Worm (Caenorhabditis elegans): ENCODE results near the gene Y27F2A.11.
"Not testable (repeated sequence)": the region's sequence is repeated elsewhere in the genome, so short reads cannot be mapped to it uniquely, and the experiment has no call there.

The Y27F2A.11 gene

DNA sequence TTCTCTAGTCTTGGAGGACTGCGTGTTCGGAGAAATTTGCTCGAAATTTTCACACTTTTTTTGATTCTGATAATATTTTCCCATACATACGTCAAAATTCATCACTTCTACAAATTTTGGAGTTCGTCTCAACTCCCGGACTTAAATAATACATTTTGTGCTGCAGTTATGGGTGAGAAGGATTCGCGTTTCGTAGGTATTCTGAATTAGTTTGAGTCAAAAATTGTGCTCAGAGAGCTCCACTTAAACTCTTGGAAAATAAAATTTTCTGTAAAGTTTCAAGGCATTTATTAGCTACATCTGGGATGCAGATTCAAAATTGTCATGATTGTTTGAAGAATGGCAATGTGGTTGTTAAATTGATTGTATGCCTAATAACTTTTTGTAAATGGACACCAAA, 24.8 kb downstream of the Y27F2A.11 start, which contains the start of gene ZC239.4:
Gene ZC239.4 (plus strand): TSS at position 301 of the 400 bp plus-strand sequence.
- TF ChIP-seq ces-1 (GFP tag; optimal IDR thresholded peaks at IDR 0.05) (no peak), nhr-237 (tag; optimal IDR thresholded peaks at IDR 0.05) (no peak), unc-120 (tag; optimal IDR thresholded peaks at IDR 0.05; ENCODE audit: poor library complexity, severe bottlenecking) (no peak), ceh-43 (GFP tag; optimal IDR thresholded peaks at IDR 0.05) (no peak), zip-8 (tag; optimal IDR thresholded peaks at IDR 0.05) (no peak), lin-32 (GFP tag; optimal IDR thresholded peaks at IDR 0.05) (no peak)

DNA sequence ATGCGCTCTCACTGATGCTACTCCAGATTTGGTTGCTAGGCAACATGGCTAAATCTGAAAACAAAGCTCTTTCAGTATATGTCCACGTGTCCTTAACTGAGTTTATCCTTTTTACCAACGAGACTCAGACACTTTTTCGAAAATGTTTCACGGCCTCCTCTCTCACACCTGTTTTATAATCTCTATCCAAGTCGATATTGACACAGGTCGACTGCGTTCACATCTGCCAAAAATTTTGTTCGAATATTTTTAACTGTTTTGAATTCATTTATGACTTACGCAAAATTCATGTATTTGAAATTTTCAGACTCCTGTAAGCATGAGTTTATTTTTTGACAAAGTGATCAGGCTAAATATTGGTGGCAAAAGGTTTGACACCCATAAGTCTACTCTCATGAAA, 26.6 kb downstream of the Y27F2A.11 start, which contains the start of gene ZC239.3:
Gene ZC239.3 (plus strand): TSS at position 301 of the 400 bp plus-strand sequence.
- not testable (repeated sequence) for TF ChIP-seq elt-1 (tag; optimal IDR thresholded peaks at IDR 0.05; ENCODE audit: borderline replicate concordance, insufficient read depth); nhr-12 (tag; optimal IDR thresholded peaks at IDR 0.05); nhr-2 (tag; optimal IDR thresholded peaks at IDR 0.05)

DNA sequence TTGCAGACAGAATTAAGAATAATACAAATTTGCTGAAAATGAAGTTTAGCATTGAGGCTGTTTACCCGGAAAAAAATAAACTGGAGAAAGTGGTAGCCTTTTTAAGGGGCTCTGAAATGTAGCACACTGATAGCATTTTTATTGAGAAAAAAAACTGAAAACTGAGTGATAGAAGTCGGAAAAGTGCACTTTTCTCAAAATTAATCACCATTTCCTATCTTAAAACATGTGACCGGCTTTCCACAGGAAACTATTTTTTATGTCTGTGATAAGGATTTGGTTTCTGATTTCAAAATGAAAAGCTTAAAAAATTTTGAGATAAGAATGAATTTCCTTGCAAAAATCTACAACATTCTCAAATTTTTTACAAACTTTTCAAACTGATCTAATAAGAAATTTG, 31.6 kb downstream of the Y27F2A.11 start, which contains the start of gene ZC239.22:
Gene ZC239.22 (minus strand): TSS at position 101 of the 400 bp plus-strand sequence.
- no peak for TF ChIP-seq unc-39 (tag; optimal IDR thresholded peaks at IDR 0.05)

DNA sequence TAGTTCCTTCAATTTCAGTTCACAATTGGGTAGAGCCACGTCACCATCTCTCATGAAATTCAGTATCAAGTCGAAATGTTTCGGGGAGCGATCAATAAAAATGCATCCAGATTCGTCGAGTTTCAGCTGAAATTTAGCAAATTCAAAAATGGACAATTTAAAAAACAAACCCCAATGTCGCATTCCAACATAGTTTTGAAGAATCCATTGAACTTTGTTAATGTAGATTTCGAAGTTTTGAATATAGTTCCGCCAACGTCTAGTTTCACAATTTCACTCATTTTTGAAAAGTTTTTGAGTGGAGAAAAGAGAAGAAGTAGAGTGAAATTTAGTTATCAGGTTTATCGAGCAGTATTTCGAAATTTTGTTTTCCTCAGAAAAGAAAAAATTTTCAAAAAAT, 32.6 kb downstream of the Y27F2A.11 start, which contains the start of gene ZC239.14:
Gene ZC239.14 (minus strand): TSS at position 305 of the 400 bp plus-strand sequence.
- no peak for TF ChIP-seq flh-1 (GFP tag; optimal IDR thresholded peaks at IDR 0.05)

DNA sequence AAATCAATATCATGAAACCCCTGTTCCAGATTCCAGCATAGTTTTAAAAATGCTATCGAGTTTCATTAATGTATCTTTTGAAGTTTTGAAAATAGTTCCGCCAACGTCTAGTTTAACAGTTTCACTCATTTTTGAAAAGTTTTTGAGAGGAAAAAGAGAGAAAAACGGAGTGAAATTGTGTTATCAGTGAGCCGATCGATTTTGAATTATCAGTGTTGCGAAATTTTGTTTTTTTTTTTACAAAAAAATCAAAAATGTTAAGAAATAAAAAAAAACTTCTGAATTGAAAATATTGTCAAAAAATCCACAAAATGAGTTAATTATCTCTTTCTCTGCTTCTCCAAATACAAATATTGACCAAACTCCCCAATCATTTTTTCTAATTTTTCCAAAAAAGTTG, 33.5 kb downstream of the Y27F2A.11 start, which contains the start of gene ZC239.13:
Gene ZC239.13 (minus strand): TSS at position 154 of the 400 bp plus-strand sequence.
- TF ChIP-seq mls-2 (tag; optimal IDR thresholded peaks at IDR 0.05) = no peak
- TF ChIP-seq zip-8 (tag; optimal IDR thresholded peaks at IDR 0.05) = no peak
- TF ChIP-seq ztf-11 (tag; optimal IDR thresholded peaks at IDR 0.05) = no peak
- no peak for TF ChIP-seq drap-1 (GFP tag; optimal IDR thresholded peaks at IDR 0.05)
- no peak for TF ChIP-seq nhr-237 (tag; optimal IDR thresholded peaks at IDR 0.05)
- no peak for TF ChIP-seq hlh-1 (tag; optimal IDR thresholded peaks at IDR 0.05)
- no peak for TF ChIP-seq nhr-28 (tag; optimal IDR thresholded peaks at IDR 0.05)

DNA sequence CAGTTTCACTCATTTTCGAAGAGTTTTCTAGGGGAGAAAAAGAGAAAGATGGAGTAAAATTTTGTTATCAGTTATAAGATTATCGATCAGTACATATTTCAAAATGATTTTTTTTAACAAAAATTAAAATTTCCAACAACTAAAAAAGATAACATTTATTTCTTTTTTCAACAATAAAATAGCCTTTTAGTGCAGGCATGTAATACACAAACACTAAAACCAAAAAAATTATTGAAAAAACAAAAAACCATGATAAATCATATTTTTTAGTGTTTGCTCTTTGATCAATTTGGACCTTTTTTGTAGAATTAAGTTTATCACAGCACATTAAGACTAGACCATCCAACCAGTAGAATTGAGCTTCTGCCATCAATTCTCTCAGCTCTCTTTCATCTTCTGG, 35.5 kb downstream of the Y27F2A.11 start, which contains the start of gene ZC239.15:
Gene ZC239.15 (minus strand): TSS at position 101 of the 400 bp plus-strand sequence.
- no peak for TF ChIP-seq pha-4 (tag; optimal IDR thresholded peaks at IDR 0.05)
- no peak for TF ChIP-seq sem-2 (GFP tag; optimal IDR thresholded peaks at IDR 0.05)
- TF ChIP-seq elt-1 (tag; optimal IDR thresholded peaks at IDR 0.05; ENCODE audit: borderline replicate concordance, insufficient read depth) = no peak
- no peak for TF ChIP-seq mls-2 (tag; optimal IDR thresholded peaks at IDR 0.05)
- no peak for TF ChIP-seq nhr-76 (tag; optimal IDR thresholded peaks at IDR 0.05)
- no peak for TF ChIP-seq ham-2 (GFP tag; optimal IDR thresholded peaks at IDR 0.05)
- TF ChIP-seq sptf-1 (tag; optimal IDR thresholded peaks at IDR 0.05) = no peak
- no peak for TF ChIP-seq unc-120 (tag; optimal IDR thresholded peaks at IDR 0.05; ENCODE audit: poor library complexity, severe bottlenecking)
- no peak for TF ChIP-seq snpc-4 (tag; optimal IDR thresholded peaks at IDR 0.05)
- TF ChIP-seq lin-32 (GFP tag; optimal IDR thresholded peaks at IDR 0.05) = no peak
- TF ChIP-seq blmp-1 (tag; optimal IDR thresholded peaks at IDR 0.05) = no peak

DNA sequence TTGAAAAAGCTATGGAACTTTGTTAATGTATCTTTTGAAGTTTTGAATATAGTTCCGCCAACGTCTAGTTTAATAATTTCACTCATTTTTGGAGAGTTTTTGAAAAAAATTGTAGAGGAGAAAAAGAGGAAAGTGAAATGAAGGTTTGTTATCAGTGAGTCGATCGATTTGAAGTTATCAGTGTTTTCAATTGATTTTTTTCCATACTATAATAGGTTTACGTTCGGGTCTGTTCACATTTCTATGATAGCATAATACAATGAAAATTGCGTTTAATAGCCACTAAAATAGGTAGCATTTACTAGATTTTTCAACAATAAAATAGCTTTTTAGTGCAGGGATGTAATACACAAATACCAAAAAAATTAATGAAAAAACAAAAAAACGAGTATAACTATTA, 36.1 kb downstream of the Y27F2A.11 start, which contains the start of gene ZC239.16:
Gene ZC239.16 (minus strand): TSS at position 120 of the 400 bp plus-strand sequence.
- TF ChIP-seq nhr-2 (tag; optimal IDR thresholded peaks at IDR 0.05) (no peak), zip-8 (tag; optimal IDR thresholded peaks at IDR 0.05) (no peak), nhr-12 (tag; optimal IDR thresholded peaks at IDR 0.05) (no peak)

DNA sequence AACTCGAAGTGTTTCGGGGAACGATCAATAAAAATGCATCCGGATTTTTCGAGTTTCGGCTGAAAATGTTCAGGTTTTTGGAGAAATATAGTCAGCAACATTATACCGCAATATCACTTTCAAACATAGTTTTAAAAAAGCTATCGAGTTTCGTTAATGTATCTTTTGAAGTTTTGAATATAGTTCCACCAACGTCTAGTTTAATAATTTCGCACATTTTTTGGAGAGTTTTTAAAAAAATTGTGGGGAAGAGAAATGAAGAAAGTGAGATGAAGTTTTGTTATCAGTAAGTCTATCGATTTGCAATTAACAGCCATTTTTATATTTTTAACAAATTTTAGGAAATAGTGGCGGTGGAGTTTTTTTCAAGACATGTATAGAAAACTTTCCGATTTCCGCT, 36.6 kb downstream of the Y27F2A.11 start, which contains the start of gene ZC239.17:
Gene ZC239.17 (minus strand): TSS at position 101 of the 400 bp plus-strand sequence.
- TF ChIP-seq sptf-1 (tag; optimal IDR thresholded peaks at IDR 0.05) = no peak
- no peak for TF ChIP-seq hlh-1 (tag; optimal IDR thresholded peaks at IDR 0.05)
- TF ChIP-seq mls-2 (tag; optimal IDR thresholded peaks at IDR 0.05) = no peak
- no peak for TF ChIP-seq ceh-43 (GFP tag; optimal IDR thresholded peaks at IDR 0.05)
- no peak for TF ChIP-seq unc-39 (tag; optimal IDR thresholded peaks at IDR 0.05)
- TF ChIP-seq snpc-4 (tag; optimal IDR thresholded peaks at IDR 0.05) = no peak

Data from whole organism, mixed stage, embryonic.